Fruit fly (Drosophila melanogaster) whole organism, larva: ENCODE results near the gene CG43153.

Experiments
- noc ChIP-seq: fragments of 200-800 bp; sonication (Bioruptor generic); optimal IDR thresholded peaks from 3 replicates; lab custom pipeline; 2019; ENCODE audit warnings: missing biosample characterization, mild to moderate bottlenecking, missing genetic modification characterization, moderate library complexity

CG43153 gene

dm6 chr2L:11522676-11523075 lies at the start of gene CG43153:
Gene CG43153 (minus strand): TSS chr2L:11522776.
- TF ChIP-seq noc (tag; lab: Kevin White, UChicago) = no peak

- TF ChIP-seq noc (tag; lab: Kevin White, UChicago) = no peak
Measured at dm6 chr2L:11553825-11554224, 31.2 kb upstream of the CG43153 start.

- no peak for TF ChIP-seq noc (tag; lab: Kevin White, UChicago)
Measured at dm6 chr2L:11535845-11536244, 13.3 kb upstream of the CG43153 start, which contains the start of gene CG43438. Gene CG43438 (plus strand): TSS chr2L:11536145.

- no peak for TF ChIP-seq noc (tag; lab: Kevin White, UChicago)
Measured at dm6 chr2L:11531520-11531919, 8.9 kb upstream of the CG43153 start, which contains the start of gene CG34162. Gene CG34162 (plus strand): TSS chr2L:11531820.

dm6 chr2L:11530952-11531351 lies 8.4 kb upstream of the CG43153 start, which contains the start of gene CG31706:
Gene CG31706 (minus strand): TSS chr2L:11531052.
- TF ChIP-seq noc (tag; lab: Kevin White, UChicago) = no peak

- peak; percentile 87 for TF ChIP-seq noc (tag; lab: Kevin White, UChicago)
Measured at dm6 chr2L:11528129-11528589, 5.6 kb upstream of the CG43153 start, which contains the start of gene CG31705. Gene CG31705 (minus strand): TSS chr2L:11528205.

dm6 chr2L:11521185-11521584 lies 1.4 kb downstream of the CG43153 start, which contains the start of gene CG14930:
Gene CG14930 (minus strand): TSS chr2L:11521285.
- no peak for TF ChIP-seq noc (tag; lab: Kevin White, UChicago)

- no peak for TF ChIP-seq noc (tag; lab: Kevin White, UChicago)
Measured at dm6 chr2L:11519532-11519931, 3.0 kb downstream of the CG43153 start, which contains the start of gene CG14929. Gene CG14929 (plus strand): TSS chr2L:11519832.

- no peak for TF ChIP-seq noc (tag; lab: Kevin White, UChicago)
Measured at dm6 chr2L:11516526-11517441, 5.8 kb downstream of the CG43153 start, which contains the start of the genes Dlg5 and CG4970. Gene Dlg5 (minus strand): TSS chr2L:11517081. Gene CG4970 (plus strand): TSS chr2L:11517391.

dm6 chr2L:11504896-11505569 lies 17.5 kb downstream of the CG43153 start:
- no peak for TF ChIP-seq noc (tag; lab: Kevin White, UChicago)

- no peak for TF ChIP-seq noc (tag; lab: Kevin White, UChicago)
Measured at dm6 chr2L:11502698-11503097, 19.9 kb downstream of the CG43153 start.

dm6 chr2L:11501427-11501968 lies 21.1 kb downstream of the CG43153 start, which contains the start of gene spz4:
Gene spz4 (plus strand): TSS chr2L:11501715.
- TF ChIP-seq noc (tag; lab: Kevin White, UChicago) = no peak

dm6 chr2L:11500649-11501048 lies 21.9 kb downstream of the CG43153 start:
- TF ChIP-seq noc (tag; lab: Kevin White, UChicago) = no peak

dm6 chr2L:11498839-11499238 lies 23.7 kb downstream of the CG43153 start, which contains the start of gene Cog8:
Gene Cog8 (minus strand): TSS chr2L:11498948.
- TF ChIP-seq noc (tag; lab: Kevin White, UChicago) = no peak

- TF ChIP-seq noc (tag; lab: Kevin White, UChicago) = no peak
Measured at dm6 chr2L:11493933-11494332, 28.6 kb downstream of the CG43153 start.
